Worm (Caenorhabditis elegans): Measurements from ENCODE around the gene C15C7.4.

C15C7.4 gene

ce11 chrX:3114306-3115133 is 30.8 kb upstream of the C15C7.4 start, which contains the start of gene gpd-2:
TSS of gene gpd-2 (minus strand) at chrX:3114689.
- TF ChIP-seq nhr-6 (tag; optimal IDR thresholded peaks at IDR 0.05) (peak; percentile 33), C34F6.9 (tag; optimal IDR thresholded peaks at IDR 0.05) (peak; percentile 38), sma-9 (GFP tag; optimal IDR thresholded peaks at IDR 0.05) (peak; percentile 3), sma-9 (tag; optimal IDR thresholded peaks at IDR 0.05) (no peak), lsy-2 (tag; optimal IDR thresholded peaks at IDR 0.05) (peak in 1 of 2 experiments; percentile 37), ztf-11 (tag; optimal IDR thresholded peaks at IDR 0.05) (no peak), ceh-82 (tag; optimal IDR thresholded peaks at IDR 0.05) (no peak), unc-55 (GFP tag; optimal IDR thresholded peaks at IDR 0.05) (peak; percentile 74), ama-1 (optimal IDR thresholded peaks at IDR 0.05) (peak; percentile 62), gmeb-1 (tag; optimal IDR thresholded peaks at IDR 0.05) (no peak), sma-3 (GFP tag; optimal IDR thresholded peaks at IDR 0.05) (no peak), nhr-129 (tag; optimal IDR thresholded peaks at IDR 0.05) (peak; percentile 99), nhr-237 (tag; optimal IDR thresholded peaks at IDR 0.05) (no peak), fos-1 (tag; optimal IDR thresholded peaks at IDR 0.05) (peak; percentile 31), nhr-10 (tag; optimal IDR thresholded peaks at IDR 0.05) (no peak), lin-13 (GFP tag; optimal IDR thresholded peaks at IDR 0.05) (peak; percentile 18), ceh-16 (tag; optimal IDR thresholded peaks at IDR 0.05) (no peak), sem-4 (tag; optimal IDR thresholded peaks at IDR 0.05) (peak; percentile 6), egl-27 (tag; optimal IDR thresholded peaks at IDR 0.05) (no peak), blmp-1 (tag; optimal IDR thresholded peaks at IDR 0.05; ENCODE audit: insufficient read depth) (peak; percentile 30)

DNA sequence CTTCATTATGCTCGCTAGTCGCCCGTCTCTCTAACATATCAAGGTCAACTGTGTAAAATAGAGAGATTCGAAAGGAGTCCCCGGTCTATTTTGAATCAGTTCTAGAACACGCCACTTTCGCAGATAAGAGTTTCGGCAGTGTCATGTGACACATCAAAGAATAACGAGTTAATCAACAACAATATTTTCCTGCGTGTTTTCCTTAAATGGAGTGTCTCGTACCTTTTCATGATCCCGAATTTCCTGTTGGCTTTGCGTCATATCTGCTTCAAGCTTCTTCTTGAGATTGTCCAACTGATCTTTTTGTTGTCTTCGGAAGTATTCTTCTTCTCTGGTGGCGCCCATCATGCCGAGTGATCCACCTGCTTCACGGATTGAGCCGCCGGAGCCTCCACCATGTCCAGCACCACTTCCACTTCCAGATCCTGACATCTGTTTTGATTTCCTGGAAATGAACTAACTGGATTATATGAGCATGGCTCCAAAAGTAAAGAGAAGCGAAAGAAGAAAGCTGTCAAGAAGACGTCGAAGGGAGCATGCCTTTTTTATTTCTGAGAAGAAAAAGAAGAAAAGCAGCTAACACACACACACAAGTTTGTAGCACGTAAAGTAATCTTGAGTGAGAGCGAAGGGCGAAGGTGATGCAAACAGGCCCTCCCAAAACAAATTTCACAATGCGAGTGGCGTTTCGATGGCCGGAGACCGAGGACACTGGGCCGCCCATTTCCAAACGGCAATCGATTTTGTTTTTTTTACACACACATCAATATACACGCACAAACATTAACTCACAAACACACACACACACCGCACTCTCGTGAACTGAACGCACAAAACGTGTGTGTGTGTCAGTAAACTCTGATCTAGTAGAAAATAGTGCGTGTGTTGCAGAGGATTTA is 30.0 kb upstream of the C15C7.4 start:
- TF ChIP-seq nhr-6 (tag; optimal IDR thresholded peaks at IDR 0.05) (no peak), mdl-1 (tag; optimal IDR thresholded peaks at IDR 0.05) (no peak), skn-1 (tag; optimal IDR thresholded peaks at IDR 0.05) (no peak), sma-3 (GFP tag; optimal IDR thresholded peaks at IDR 0.05) (peak; percentile 73), blmp-1 (tag; optimal IDR thresholded peaks at IDR 0.05; ENCODE audit: insufficient read depth) (no peak), sma-9 (GFP tag; optimal IDR thresholded peaks at IDR 0.05) (peak; percentile 72), sma-9 (tag; optimal IDR thresholded peaks at IDR 0.05) (no peak), gmeb-1 (tag; optimal IDR thresholded peaks at IDR 0.05) (peak; percentile 12), lin-11 (tag; optimal IDR thresholded peaks at IDR 0.05) (peak; percentile 66), peb-1 (tag; optimal IDR thresholded peaks at IDR 0.05) (no peak), nhr-10 (tag; optimal IDR thresholded peaks at IDR 0.05) (no peak), mbf-1 (tag; optimal IDR thresholded peaks at IDR 0.05) (no peak), ceh-16 (tag; optimal IDR thresholded peaks at IDR 0.05) (peak; percentile 75), fos-1 (tag; optimal IDR thresholded peaks at IDR 0.05) (peak; percentile 22), elt-3 (tag; optimal IDR thresholded peaks at IDR 0.05) (no peak), nhr-21 (tag; optimal IDR thresholded peaks at IDR 0.05) (peak; percentile 69), mab-5 (tag; optimal IDR thresholded peaks at IDR 0.05) (no peak), ama-1 (optimal IDR thresholded peaks at IDR 0.05) (peak; percentile 88), nhr-129 (tag; optimal IDR thresholded peaks at IDR 0.05) (peak; percentile 64), crh-2 (tag; optimal IDR thresholded peaks at IDR 0.05) (peak; percentile 57), nhr-25 (tag; optimal IDR thresholded peaks at IDR 0.05) (peak; percentile 70), unc-39 (tag; optimal IDR thresholded peaks at IDR 0.05) (no peak)

DNA sequence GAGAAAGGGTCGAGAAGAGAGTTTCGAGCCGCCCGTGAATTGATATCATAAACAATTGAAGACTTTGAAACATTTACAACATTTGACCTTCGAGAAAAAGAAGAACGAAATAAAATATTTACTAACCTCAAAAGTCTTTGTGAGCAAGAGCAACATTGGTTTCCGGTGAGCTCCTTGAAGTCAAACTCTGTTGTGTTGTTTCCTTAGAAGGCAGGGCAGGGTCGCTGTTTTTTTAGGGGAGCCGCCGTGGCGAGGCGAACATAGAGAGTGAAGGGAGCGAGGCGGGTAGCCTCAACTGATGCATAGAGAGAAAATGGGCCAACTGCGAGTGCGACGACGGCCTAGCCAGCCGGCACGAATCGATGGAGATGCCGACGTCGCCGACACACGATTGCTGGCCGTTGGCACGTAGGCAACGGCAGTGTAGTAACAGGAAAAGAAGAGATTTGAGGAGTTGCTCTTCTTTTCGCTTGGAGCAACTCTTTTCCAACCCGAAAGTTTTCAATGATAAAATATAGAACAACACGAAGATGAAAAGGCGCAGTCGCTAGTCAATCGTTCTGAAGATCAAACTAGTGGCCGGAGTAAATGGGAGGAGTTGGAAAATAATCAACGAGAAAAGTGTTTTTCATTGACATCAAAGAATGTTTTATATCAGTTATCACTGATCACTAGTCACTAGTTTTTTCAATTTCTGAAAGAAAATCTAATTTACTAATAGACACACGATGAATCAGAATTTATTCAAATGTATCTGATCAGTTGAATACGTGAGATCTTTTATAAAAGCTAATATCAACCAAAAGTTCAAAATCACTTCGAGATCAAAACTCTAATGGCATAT is 29.1 kb upstream of the C15C7.4 start, which contains the start of gene mai-1:
mai-1 (minus strand) TSS at position 557 of the 844 bp plus-strand sequence.
- no peak for TF ChIP-seq nhr-237 (tag; optimal IDR thresholded peaks at IDR 0.05)
- TF ChIP-seq mdl-1 (tag; optimal IDR thresholded peaks at IDR 0.05), result peak in 1 of 2 experiments; percentile 6
- TF ChIP-seq sma-3 (GFP tag; optimal IDR thresholded peaks at IDR 0.05), result no peak
- peak; percentile 16 for TF ChIP-seq ceh-82 (tag; optimal IDR thresholded peaks at IDR 0.05)
- no peak for TF ChIP-seq skn-1 (tag; optimal IDR thresholded peaks at IDR 0.05)
- TF ChIP-seq alr-1 (tag; optimal IDR thresholded peaks at IDR 0.05), result no peak
- peak; percentile 51 for TF ChIP-seq F13H6.1 (tag; optimal IDR thresholded peaks at IDR 0.05)
- no peak for TF ChIP-seq unc-55 (GFP tag; optimal IDR thresholded peaks at IDR 0.05)
- peak; percentile 65 for TF ChIP-seq nhr-129 (tag; optimal IDR thresholded peaks at IDR 0.05)
- peak; percentile 68 for TF ChIP-seq lin-11 (tag; optimal IDR thresholded peaks at IDR 0.05)
- no peak for TF ChIP-seq nhr-25 (tag; optimal IDR thresholded peaks at IDR 0.05)
- no peak for TF ChIP-seq gmeb-1 (tag; optimal IDR thresholded peaks at IDR 0.05)
- no peak for TF ChIP-seq mbf-1 (tag; optimal IDR thresholded peaks at IDR 0.05)
- TF ChIP-seq C34F6.9 (tag; optimal IDR thresholded peaks at IDR 0.05), result peak; percentile 50
- TF ChIP-seq nhr-77 (tag; optimal IDR thresholded peaks at IDR 0.05), result no peak
- TF ChIP-seq elt-3 (tag; optimal IDR thresholded peaks at IDR 0.05), result no peak
- peak; percentile 21 for TF ChIP-seq fos-1 (tag; optimal IDR thresholded peaks at IDR 0.05)
- peak in 1 of 2 experiments; percentile 46 for TF ChIP-seq lsy-2 (tag; optimal IDR thresholded peaks at IDR 0.05)
- no peak for TF ChIP-seq blmp-1 (tag; optimal IDR thresholded peaks at IDR 0.05; ENCODE audit: insufficient read depth)
- no peak for TF ChIP-seq lin-39 (tag; optimal IDR thresholded peaks at IDR 0.05)
- TF ChIP-seq elt-1 (tag; optimal IDR thresholded peaks at IDR 0.05), result no peak
- no peak for TF ChIP-seq Y55F3AM.14 (GFP tag; optimal IDR thresholded peaks at IDR 0.05)
- no peak for TF ChIP-seq nhr-12 (tag; optimal IDR thresholded peaks at IDR 0.05)
- no peak for TF ChIP-seq nhr-21 (tag; optimal IDR thresholded peaks at IDR 0.05)
- no peak for TF ChIP-seq snpc-4 (tag; optimal IDR thresholded peaks at IDR 0.05)
- TF ChIP-seq aly-2 (tag; optimal IDR thresholded peaks at IDR 0.05), result no peak
- no peak for TF ChIP-seq R02D3.7 (tag; optimal IDR thresholded peaks at IDR 0.05)

Data from whole organism, L2 larva.